Worm (Caenorhabditis elegans): ENCODE results near the gene tost-1.

ce11 chrIII:4879445-4879844 lies 1.3 kb upstream of the tost-1 start, which contains the start of gene C35D10.1:
- TF ChIP-seq nhr-23 (tag; optimal IDR thresholded peaks at IDR 0.05) (no peak), snpc-4 (tag; optimal IDR thresholded peaks at IDR 0.05) (no peak), ztf-11 (tag; optimal IDR thresholded peaks at IDR 0.05) (no peak), nhr-6 (tag; optimal IDR thresholded peaks at IDR 0.05) (no peak), egl-27 (tag; optimal IDR thresholded peaks at IDR 0.05) (no peak), unc-39 (tag; optimal IDR thresholded peaks at IDR 0.05) (no peak), dmd-4 (tag; optimal IDR thresholded peaks at IDR 0.05) (no peak), nhr-11 (tag; optimal IDR thresholded peaks at IDR 0.05) (no peak), nhr-237 (tag; optimal IDR thresholded peaks at IDR 0.05) (no peak), alr-1 (tag; optimal IDR thresholded peaks at IDR 0.05) (no peak), ceh-82 (tag; optimal IDR thresholded peaks at IDR 0.05) (no peak)

Data from whole organism, L2 larva.